Fruit fly (Drosophila melanogaster) whole organism, embryonic: ENCODE results near the gene Inx6.
A peak's percentile ranks its signal among the peaks of the same experiment; 100 is the strongest.

Experiments used
- Atf3 ChIP-seq: fragments of 200-800 bp; sonication (Bioruptor generic); optimal IDR thresholded peaks from 3 replicates; lab custom pipeline; 2016; ENCODE audit warnings: missing biosample characterization, missing genetic modification characterization
- Atf6 ChIP-seq: fragments of 200-800 bp; sonication (Bioruptor generic); IDR thresholded peaks from 2 replicates; pipeline ENCODE4 v1.3.6; 2022; ENCODE audit warnings: missing biosample characterization, missing genetic modification characterization
- Bgb ChIP-seq: fragments of 200-800 bp; sonication (Bioruptor generic); IDR thresholded peaks from 2 replicates; pipeline ENCODE4 v1.3.6; 2022; ENCODE audit warnings: missing biosample characterization, missing genetic modification characterization; ENCODE audit not compliant: partially characterized antibody
- CG11696 ChIP-seq: fragments of 200-800 bp; sonication (Bioruptor generic); IDR thresholded peaks from 2 replicates; pipeline ENCODE4 v1.3.6; 2022; ENCODE audit warnings: missing biosample characterization, missing genetic modification characterization
- CG13287 ChIP-seq: fragments of 200-800 bp; sonication (Bioruptor generic); IDR thresholded peaks from 2 replicates; pipeline ENCODE4 v1.3.6; 2022; ENCODE audit warnings: missing biosample characterization, missing genetic modification characterization; ENCODE audit not compliant: partially characterized antibody
- CG15073 ChIP-seq: fragments of 200-800 bp; sonication (Bioruptor generic); optimal IDR thresholded peaks from 2 replicates; lab custom pipeline; 2016; ENCODE audit warnings: missing biosample characterization, missing genetic modification characterization
- CG15514 ChIP-seq: fragments of 200-800 bp; sonication (Bioruptor generic); optimal IDR thresholded peaks from 3 replicates; lab custom pipeline; 2017; ENCODE audit warnings: missing biosample characterization, missing genetic modification characterization, mild to moderate bottlenecking, moderate library complexity, missing genetic modification reagents
- CG1647 ChIP-seq: fragments of 200-800 bp; sonication (Bioruptor generic); optimal IDR thresholded peaks from 3 replicates; lab custom pipeline; 2016; ENCODE audit warnings: missing biosample characterization, missing genetic modification characterization
- CG17361 ChIP-seq: fragments of 200-800 bp; sonication (Bioruptor generic); IDR thresholded peaks from 3 replicates; pipeline ENCODE4 v1.3.6; 2022; ENCODE audit warnings: missing biosample characterization, missing genetic modification characterization
- CG17385 ChIP-seq: fragments of 200-800 bp; sonication (Bioruptor generic); optimal IDR thresholded peaks from 3 replicates; lab custom pipeline; 2018; ENCODE audit warnings: missing biosample characterization, mild to moderate bottlenecking, missing genetic modification characterization
- CG2116 ChIP-seq: fragments of 200-800 bp; sonication (Bioruptor generic); optimal IDR thresholded peaks from 3 replicates; lab custom pipeline; 2018; ENCODE audit warnings: missing biosample characterization, mild to moderate bottlenecking, missing genetic modification characterization
- CG32532 ChIP-seq: fragments of 200-800 bp; sonication (Bioruptor generic); IDR thresholded peaks from 2 replicates; pipeline ENCODE4 v1.3.6; 2022; ENCODE audit warnings: missing biosample characterization, missing genetic modification characterization
- CG3995 ChIP-seq: fragments of 200-800 bp; sonication (Bioruptor generic); optimal IDR thresholded peaks from 3 replicates; lab custom pipeline; 2016; ENCODE audit warnings: missing biosample characterization, missing genetic modification characterization
- CG4282 ChIP-seq: fragments of 200-800 bp; sonication (Bioruptor generic); optimal IDR thresholded peaks from 2 replicates; lab custom pipeline; 2016; ENCODE audit warnings: missing biosample characterization, missing genetic modification characterization
- CG8478 ChIP-seq: fragments of >200 bp; optimal IDR thresholded peaks from 2 replicates; lab custom pipeline; 2018
- CG8765 ChIP-seq: fragments of 200-800 bp; sonication (Bioruptor generic); IDR thresholded peaks from 2 replicates; pipeline ENCODE4 v1.3.6; 2022; ENCODE audit warnings: missing biosample characterization, missing genetic modification characterization
- CG9609 ChIP-seq: fragments of 200-800 bp; sonication (Bioruptor generic); optimal IDR thresholded peaks from 3 replicates; lab custom pipeline; 2016; ENCODE audit warnings: missing biosample characterization, missing genetic modification characterization
- D19B ChIP-seq: fragments of 200-800 bp; sonication (Bioruptor generic); optimal IDR thresholded peaks from 2 replicates; lab custom pipeline; 2017; ENCODE audit warnings: missing biosample characterization, mild to moderate bottlenecking, missing genetic modification characterization
- Dip2 ChIP-seq: fragments of 200-800 bp; sonication (Bioruptor generic); IDR thresholded peaks from 2 replicates; pipeline ENCODE4 v1.3.6; 2022; ENCODE audit warnings: missing biosample characterization, missing genetic modification characterization
- Eip74EF ChIP-seq, 2 experiments: fragments of 200-800 bp in 1 of 2; fragments of >200 bp in 1 of 2; sonication (Bioruptor generic) in 1 of 2; optimal IDR thresholded peaks; 2 replicates each; lab custom pipeline; 2017 to 2019; ENCODE audit warnings: missing biosample characterization in 2 of 2, missing genetic modification characterization in 2 of 2, mild to moderate bottlenecking in 1 of 2, moderate library complexity in 1 of 2
- H15 ChIP-seq: fragments of 200-800 bp; sonication (Bioruptor generic); IDR thresholded peaks from 3 replicates; pipeline ENCODE4 v1.3.6; 2022; ENCODE audit warnings: missing biosample characterization, missing genetic modification characterization
- Hr51 ChIP-seq, 2 experiments: fragments of 200-800 bp; sonication (Bioruptor generic); optimal IDR thresholded peaks; 2 replicates in 1 of 2; 3 replicates in 1 of 2; lab custom pipeline; 2016 to 2018; ENCODE audit warnings: missing biosample characterization in 2 of 2, missing genetic modification characterization in 2 of 2, mild to moderate bottlenecking in 1 of 2, moderate library complexity in 1 of 2
- Hsf ChIP-seq: fragments of 200-800 bp; sonication (Bioruptor generic); optimal IDR thresholded peaks from 3 replicates; lab custom pipeline; 2016; ENCODE audit warnings: missing biosample characterization, missing genetic modification characterization
- Lim3 ChIP-seq: fragments of 200-800 bp; sonication (Bioruptor generic); IDR thresholded peaks from 2 replicates; pipeline ENCODE4 v1.3.6; 2022; ENCODE audit warnings: missing biosample characterization, missing genetic modification characterization
- NC2α ChIP-seq: fragments of 200-800 bp; sonication (Bioruptor generic); optimal IDR thresholded peaks from 2 replicates; lab custom pipeline; 2016; ENCODE audit warnings: missing biosample characterization, missing genetic modification characterization
- Opbp ChIP-seq: fragments of 200-800 bp; sonication (Bioruptor generic); IDR thresholded peaks from 3 replicates; pipeline ENCODE4 v1.3.6; 2022; ENCODE audit warnings: missing biosample characterization, missing genetic modification characterization; ENCODE audit not compliant: partially characterized antibody
- Poxn ChIP-seq: fragments of 200-800 bp; sonication (Bioruptor generic); IDR thresholded peaks from 2 replicates; pipeline ENCODE4 v1.3.6; 2022; ENCODE audit warnings: missing biosample characterization, missing genetic modification characterization
- TFAM ChIP-seq: fragments of 200-800 bp; sonication (Bioruptor generic); optimal IDR thresholded peaks from 2 replicates; lab custom pipeline; 2017; ENCODE audit warnings: missing biosample characterization, missing genetic modification characterization, inconsistent platforms
- ab ChIP-seq: fragments of 200-800 bp; sonication (Bioruptor generic); optimal IDR thresholded peaks from 2 replicates; lab custom pipeline; 2016; ENCODE audit warnings: missing biosample characterization, missing genetic modification characterization
- chm ChIP-seq: fragments of 200-800 bp; sonication (Bioruptor generic); IDR thresholded peaks from 2 replicates; pipeline ENCODE4 v1.3.6; 2022; ENCODE audit warnings: missing biosample characterization, missing genetic modification characterization
- crol ChIP-seq: fragments of 200-800 bp; sonication (Bioruptor generic); IDR thresholded peaks from 2 replicates; pipeline ENCODE4 v1.3.6; 2022; ENCODE audit warnings: missing biosample characterization, missing genetic modification characterization
- dpn ChIP-seq, 2 experiments: fragments of 200-800 bp; sonication (Bioruptor generic); optimal IDR thresholded peaks; 3 replicates each; lab custom pipeline; 2016; ENCODE audit warnings: missing biosample characterization in 2 of 2, missing genetic modification characterization in 2 of 2
- ewg ChIP-seq: fragments of 200-800 bp; sonication (Bioruptor generic); optimal IDR thresholded peaks from 3 replicates; lab custom pipeline; 2017; ENCODE audit warnings: mild to moderate bottlenecking, missing biosample characterization, missing genetic modification reagents, missing genetic modification characterization
- fd102C ChIP-seq: fragments of 200-800 bp; sonication (Bioruptor generic); optimal IDR thresholded peaks from 2 replicates; lab custom pipeline; 2018; ENCODE audit warnings: missing biosample characterization, mild to moderate bottlenecking, missing genetic modification characterization, moderate library complexity
- fru ChIP-seq: fragments of >200 bp; optimal IDR thresholded peaks from 2 replicates; lab custom pipeline; 2017
- ftz-f1 ChIP-seq: fragments of 200-800 bp; sonication (Bioruptor generic); optimal IDR thresholded peaks from 2 replicates; lab custom pipeline; 2016; ENCODE audit warnings: missing biosample characterization, missing genetic modification characterization
- gfzf ChIP-seq: fragments of 200-800 bp; sonication (Bioruptor generic); optimal IDR thresholded peaks from 2 replicates; lab custom pipeline; 2016; ENCODE audit warnings: missing biosample characterization, mild to moderate bottlenecking, missing genetic modification characterization, moderate library complexity
- grn ChIP-seq: fragments of 200-800 bp; sonication (Bioruptor generic); optimal IDR thresholded peaks from 3 replicates; lab custom pipeline; 2017; ENCODE audit warnings: missing biosample characterization, missing genetic modification characterization
- jigr1 ChIP-seq: fragments of 200-800 bp; sonication (Bioruptor generic); IDR thresholded peaks from 3 replicates; pipeline ENCODE4 v1.3.6; 2022; ENCODE audit warnings: missing biosample characterization, missing genetic modification characterization
- lbe ChIP-seq: fragments of 200-800 bp; sonication (Bioruptor generic); optimal IDR thresholded peaks from 2 replicates; lab custom pipeline; 2016; ENCODE audit warnings: missing biosample characterization, mild to moderate bottlenecking, missing genetic modification characterization
- lola ChIP-seq, 3 experiments: fragments of >200 bp in 2 of 3; fragments of 200-800 bp in 1 of 3; sonication (Bioruptor generic) in 1 of 3; optimal IDR thresholded peaks; 2 replicates each; lab custom pipeline; 2017 to 2019; ENCODE audit warnings: missing biosample characterization in 3 of 3, missing genetic modification characterization in 3 of 3, mild to moderate bottlenecking in 1 of 3, moderate library complexity in 1 of 3
- pros ChIP-seq: fragments of 200-800 bp; sonication (Bioruptor generic); optimal IDR thresholded peaks from 3 replicates; lab custom pipeline; 2019; ENCODE audit warnings: missing biosample characterization, mild to moderate bottlenecking, missing genetic modification characterization, moderate library complexity
- run ChIP-seq: fragments of 200-800 bp; sonication (Bioruptor generic); optimal IDR thresholded peaks from 3 replicates; lab custom pipeline; 2018; ENCODE audit warnings: missing biosample characterization, mild to moderate bottlenecking, missing genetic modification characterization
- sc ChIP-seq, 3 experiments: fragments of >200 bp in 2 of 3; fragments of 200-800 bp in 1 of 3; sonication (Bioruptor generic) in 1 of 3; optimal IDR thresholded peaks; 2 replicates in 2 of 3; 3 replicates in 1 of 3; lab custom pipeline; 2017; ENCODE audit warnings: mild to moderate bottlenecking in 1 of 3, missing biosample characterization in 1 of 3, missing genetic modification characterization in 1 of 3, missing genetic modification reagents in 1 of 3
- sens-2 ChIP-seq: fragments of 200-800 bp; sonication (Bioruptor generic); IDR thresholded peaks from 2 replicates; pipeline ENCODE4 v1.3.6; 2022; ENCODE audit warnings: missing biosample characterization, missing genetic modification characterization
- ssp ChIP-seq: fragments of 200-800 bp; sonication (Bioruptor generic); IDR thresholded peaks from 2 replicates; pipeline ENCODE4 v1.3.6; 2022; ENCODE audit warnings: missing biosample characterization, missing genetic modification characterization
- toy ChIP-seq: fragments of 200-800 bp; sonication (Bioruptor generic); IDR thresholded peaks from 2 replicates; pipeline ENCODE4 v1.3.6; 2022; ENCODE audit warnings: missing biosample characterization, missing genetic modification characterization
- trh ChIP-seq: fragments of 200-800 bp; sonication (Bioruptor generic); optimal IDR thresholded peaks from 2 replicates; lab custom pipeline; 2016; ENCODE audit warnings: missing biosample characterization, missing genetic modification characterization
- tup ChIP-seq: fragments of 200-800 bp; sonication (Bioruptor generic); optimal IDR thresholded peaks from 2 replicates; lab custom pipeline; 2016; ENCODE audit warnings: missing biosample characterization, mild to moderate bottlenecking, missing genetic modification characterization, moderate library complexity
- yki ChIP-seq: fragments of >200 bp; optimal IDR thresholded peaks from 3 replicates; lab custom pipeline; 2018

The Inx6 gene

dm6 chrX:20256849-20257590, 12.5 kb downstream of the Inx6 start, which contains the start of gene CG17065 (continued):
- TF ChIP-seq gfzf (GFP tag; lab: Kevin White, UChicago) (peak; percentile 21), trh (no peak), NC2α (no peak), chm (GFP tag; lab: Robert Waterston, UW) (no peak), lbe (GFP tag; lab: Kevin White, UChicago) (no peak), CG4282 (no peak), Bgb (GFP tag; lab: Robert Waterston, UW) (0 out of 2 replicates have a peak, but pooled peaks have one; percentile 20), CG15073 (no peak), Atf6 (no peak), tup (GFP tag; lab: Kevin White, UChicago) (no peak), CG13287 (GFP tag; lab: Robert Waterston, UW) (0 out of 2 replicates have a peak, but pooled peaks have one; percentile 35), ab (no peak), sens-2 (GFP tag; lab: Robert Waterston, UW) (no peak), CG1647 (GFP tag; lab: Kevin White, UChicago) (no peak), Hsf (GFP tag; lab: Kevin White, UChicago) (peak; percentile 53), Poxn (GFP tag; lab: Robert Waterston, UW) (no peak), ssp (GFP tag; lab: Robert Waterston, UW) (no peak), CG3995 (GFP tag; lab: Kevin White, UChicago) (peak; percentile 25), ftz-f1 (no peak), CG32532 (0 out of 2 replicates have a peak, but pooled peaks have one; percentile 32), sc (optimal IDR thresholded peaks at IDR 0.05; lab: Kevin White, UChicago) (no peak), sc (GFP tag; optimal IDR thresholded peaks at IDR 0.05; lab: Kevin White, UChicago) (no peak), grn (peak; percentile 10), Atf3 (no peak), CG9609 (GFP tag; lab: Kevin White, UChicago) (peak; percentile 12), CG17385 (no peak), yki (lab: Kevin White, UChicago) (no peak), CG8478 (lab: Kevin White, UChicago) (no peak), run (tag; lab: Kevin White, UChicago) (no peak), D19B (GFP tag; lab: Kevin White, UChicago) (peak; percentile 25), Eip74EF (GFP tag; optimal IDR thresholded peaks at IDR 0.05; lab: Kevin White, UChicago) (no peak), TFAM (GFP tag; lab: Kevin White, UChicago) (no peak), Dip2 (GFP tag; lab: Robert Waterston, UW) (no peak), CG11696 (no peak), CG17361 (peak; percentile 67), crol (GFP tag; lab: Robert Waterston, UW) (peak; percentile 60), CG15514 (GFP tag; lab: Kevin White, UChicago) (peak; percentile 46), lola (GFP tag; optimal IDR thresholded peaks at IDR 0.05; lab: Kevin White, UChicago) (no peak), dpn (GFP tag; optimal IDR thresholded peaks at IDR 0.05; lab: Kevin White, UChicago) (peak in 1 of 2 experiments; percentile 39), Lim3 (GFP tag; lab: Robert Waterston, UW) (no peak), fru (lab: Kevin White, UChicago) (no peak), CG8765 (GFP tag; lab: Robert Waterston, UW) (no peak), toy (GFP tag; lab: Robert Waterston, UW) (no peak), Hr51 (GFP tag; optimal IDR thresholded peaks at IDR 0.05; lab: Kevin White, UChicago) (peak in 1 of 2 experiments; percentile 13), fd102C (GFP tag; lab: Kevin White, UChicago) (no peak), ewg (GFP tag; lab: Kevin White, UChicago) (no peak), Opbp (GFP tag; lab: Robert Waterston, UW) (no peak), CG2116 (GFP tag; lab: Kevin White, UChicago) (peak; percentile 47), jigr1 (GFP tag; lab: Robert Waterston, UW) (no peak), H15 (GFP tag; lab: Robert Waterston, UW) (no peak), pros (GFP tag; lab: Kevin White, UChicago) (no peak)
